Fruit fly (Drosophila melanogaster): Measurements from ENCODE around the gene Diap1.
A peak's percentile ranks its signal among the peaks of the same experiment; 100 is the strongest.

DNA sequence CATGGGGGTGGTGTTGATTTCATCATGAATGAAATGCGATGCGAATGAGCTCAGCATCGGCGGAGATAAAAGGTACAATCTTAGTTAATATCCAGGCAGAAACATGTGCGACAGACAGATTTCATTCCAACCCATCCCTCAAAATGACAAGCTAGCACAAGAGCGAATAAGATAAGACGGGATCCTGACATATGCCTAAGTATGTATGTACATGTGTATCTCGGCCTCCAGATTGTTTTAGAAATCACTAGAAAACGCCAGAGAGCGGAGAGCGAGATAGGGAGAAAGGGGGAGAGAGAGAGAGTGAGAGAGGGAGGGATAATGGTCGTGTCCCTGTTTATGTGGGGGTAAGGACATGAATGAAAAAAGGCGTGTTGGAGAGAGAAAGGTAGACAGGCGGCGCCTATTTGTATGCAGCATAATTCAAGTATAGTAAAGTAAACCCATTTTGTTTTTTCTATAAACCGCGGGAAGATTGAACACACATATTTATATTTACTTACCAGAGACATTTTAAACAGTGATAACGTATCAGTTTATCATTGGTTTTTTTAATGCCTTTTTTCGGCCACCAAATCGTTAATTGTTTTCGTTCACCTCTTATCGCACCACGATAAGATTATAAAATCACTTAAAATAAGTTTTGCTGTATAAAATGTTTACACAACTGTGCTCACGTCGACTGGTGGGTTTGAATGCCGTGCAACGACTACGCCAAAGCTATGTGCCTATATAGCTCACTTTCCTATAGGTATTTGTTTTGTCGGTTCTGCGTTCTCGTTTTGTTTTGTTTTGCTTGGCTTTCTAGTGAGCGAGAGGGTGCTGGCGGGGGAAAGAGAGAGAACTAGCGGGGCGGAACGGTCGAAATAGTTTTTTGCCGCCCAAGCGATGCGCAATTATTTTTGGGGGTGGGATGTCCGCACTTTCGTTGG lies 613 bp downstream of the Diap1 start:
- TF ChIP-seq CG9948 (tag; optimal IDR thresholded peaks at IDR 0.05) (no peak), CG13204 (GFP tag; optimal IDR thresholded peaks at IDR 0.05) (peak; percentile 20), Snoo (tag; optimal IDR thresholded peaks at IDR 0.05) (no peak), CG10348 (GFP tag; IDR thresholded peaks at IDR 0.05) (no peak), D1 (tag; optimal IDR thresholded peaks at IDR 0.05) (no peak), CG32121 (GFP tag; IDR thresholded peaks at IDR 0.05) (peak; percentile 64), CG15710 (tag; optimal IDR thresholded peaks at IDR 0.05) (no peak)
